Worm (Caenorhabditis elegans) whole organism, late embryonic: ENCODE measurements around the gene Y64G10A.7.

Experiments used
- C08G9.2 ChIP-seq: sonication (generic microtip); optimal IDR thresholded peaks from 2 replicates; lab custom pipeline; 2016; ENCODE audit warnings: mild to moderate bottlenecking, missing genetic modification characterization, moderate library complexity, missing compliant biosample characterization
- ahr-1 ChIP-seq: sonication (generic microtip); optimal IDR thresholded peaks from 2 replicates; lab custom pipeline; 2016; ENCODE audit warnings: missing genetic modification characterization, missing compliant biosample characterization
- ceh-9 ChIP-seq: sonication (generic microtip); optimal IDR thresholded peaks from 2 replicates; lab custom pipeline; 2016; ENCODE audit warnings: mild to moderate bottlenecking, missing genetic modification characterization, inconsistent platforms, missing compliant biosample characterization
- hlh-30 ChIP-seq: sonication (generic microtip); optimal IDR thresholded peaks from 2 replicates; lab custom pipeline; 2017; ENCODE audit warnings: antibody characterized with exemption, missing genetic modification characterization, missing compliant biosample characterization; ENCODE audit not compliant: insufficient read depth

DNA sequence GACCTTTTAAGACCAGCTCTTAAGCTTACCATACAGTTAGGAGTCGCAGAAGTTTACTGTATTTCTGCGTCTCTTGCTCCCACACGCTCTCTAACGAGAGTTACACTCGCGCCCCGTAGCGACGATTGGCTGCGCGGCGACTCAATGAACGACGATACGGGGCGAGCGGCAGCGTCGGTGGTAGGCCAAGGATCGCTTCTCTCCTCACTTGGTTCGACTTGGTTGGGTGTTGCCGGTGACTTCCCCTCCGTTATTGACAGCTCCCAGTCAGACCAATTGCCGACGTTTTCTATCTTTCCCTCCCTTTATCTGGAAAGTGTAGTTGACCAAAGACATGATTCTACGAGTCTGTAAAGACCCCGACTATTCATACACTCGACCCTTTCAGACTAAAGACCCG, 36.1 kb upstream of the Y64G10A.7 start:
- no peak for TF ChIP-seq hlh-30 (tag; lab: Kevin White, UChicago)
- TF ChIP-seq ceh-9 (tag; lab: Kevin White, UChicago): no peak
- TF ChIP-seq ahr-1 (tag; lab: Kevin White, UChicago): no peak
- no peak for TF ChIP-seq C08G9.2
